Worm (Caenorhabditis elegans): ENCODE data around the gene rnf-121.

ce11 chrIII:4189602-4190001, 18.8 kb upstream of the rnf-121 start:
- TF ChIP-seq klf-2 (GFP tag; conservative IDR thresholded peaks at IDR 0.05) (no peak), cog-1 (tag; optimal IDR thresholded peaks at IDR 0.05) (no peak), flt-1 (GFP tag; IDR thresholded peaks at IDR 0.05) (no peak)

Data from whole organism, midembryonic.